Worm (Caenorhabditis elegans): ENCODE data around the gene Y110A2AL.6.

Gene Y110A2AL.6

ce11 chrII:2888957-2889630, 47.7 kb upstream of the Y110A2AL.6 start, which contains the start of gene pinn-1 (continued):
- no peak for TF ChIP-seq snpc-4 (GFP tag; optimal IDR thresholded peaks at IDR 0.05)
- peak; percentile 29 to 76 (median 45) for TF ChIP-seq snpc-4 (tag; optimal IDR thresholded peaks at IDR 0.05)
- TF ChIP-seq C17E4.6 (GFP tag; IDR thresholded peaks at IDR 0.05), result 0 out of 2 replicates have a peak, but pooled peaks have one; percentile 37
- no peak for TF ChIP-seq mxl-1 (tag; optimal IDR thresholded peaks at IDR 0.05)
- peak; percentile 66 for TF ChIP-seq lin-26 (GFP tag; IDR thresholded peaks at IDR 0.05)
- no peak for TF ChIP-seq let-607 (tag; optimal IDR thresholded peaks at IDR 0.05)
- peak; percentile 68 for TF ChIP-seq ekl-4 (GFP tag; IDR thresholded peaks at IDR 0.05)
- TF ChIP-seq bed-1 (GFP tag; IDR thresholded peaks at IDR 0.05), result no peak
- TF ChIP-seq D2030.7 (GFP tag; IDR thresholded peaks at IDR 0.05), result peak; percentile 90
- peak; percentile 75 for TF ChIP-seq attf-5 (GFP tag; optimal IDR thresholded peaks at IDR 0.05)
- 0 out of 2 replicates have a peak, but pooled peaks have one; percentile 31 for TF ChIP-seq ztf-25 (GFP tag; IDR thresholded peaks at IDR 0.05)
- peak; percentile 56 for TF ChIP-seq repo-1 (tag; optimal IDR thresholded peaks at IDR 0.05)
- TF ChIP-seq chd-7 (tag; optimal IDR thresholded peaks at IDR 0.05), result peak; percentile 86
- TF ChIP-seq nfyb-1 (GFP tag; IDR thresholded peaks at IDR 0.05), result peak; percentile 92
- TF ChIP-seq efl-1 (GFP tag; optimal IDR thresholded peaks at IDR 0.05), result peak; percentile 52
- TF ChIP-seq nhr-179 (tag; optimal IDR thresholded peaks at IDR 0.05), result no peak
- TF ChIP-seq nhr-120 (GFP tag; IDR thresholded peaks at IDR 0.05), result no peak
- no peak for TF ChIP-seq aptf-3 (GFP tag; IDR thresholded peaks at IDR 0.05)
- peak; percentile 97 for TF ChIP-seq bed-2 (GFP tag; IDR thresholded peaks at IDR 0.05)
- peak; percentile 52; the same call in 1 of the 2 replicates for TF ChIP-seq egrh-3 (GFP tag; IDR thresholded peaks at IDR 0.05)
- peak; percentile 94 for TF ChIP-seq dox-1 (GFP tag; IDR thresholded peaks at IDR 0.05)
- peak; percentile 45 for TF ChIP-seq F23B12.7 (tag; optimal IDR thresholded peaks at IDR 0.05; ENCODE audit: insufficient read depth)
- TF ChIP-seq zim-3 (tag; optimal IDR thresholded peaks at IDR 0.05), result peak; percentile 60
- TF ChIP-seq nfya-1 (tag; optimal IDR thresholded peaks at IDR 0.05; ENCODE audit: borderline replicate concordance, insufficient read depth), result no peak
- peak; percentile 79 for TF ChIP-seq ceh-91 (GFP tag; IDR thresholded peaks at IDR 0.05)
- peak; percentile 70; the same call in 1 of the 2 replicates for TF ChIP-seq Y67H2A.10 (GFP tag; conservative IDR thresholded peaks at IDR 0.05)
- peak; percentile 83 for TF ChIP-seq madf-6 (GFP tag; IDR thresholded peaks at IDR 0.05)

ce11 chrII:2885518-2886449, 44.4 kb upstream of the Y110A2AL.6 start:
- TF ChIP-seq dox-1 (GFP tag; IDR thresholded peaks at IDR 0.05), result no peak
- TF ChIP-seq atf-7 (tag; optimal IDR thresholded peaks at IDR 0.05), result no peak

ce11 chrII:2884810-2885209, 43.4 kb upstream of the Y110A2AL.6 start, which contains the start of gene pigw-1:
Gene pigw-1 (minus strand): TSS chrII:2884910.
- TF ChIP-seq nhr-27 (tag; optimal IDR thresholded peaks at IDR 0.05) (no peak), repo-1 (tag; optimal IDR thresholded peaks at IDR 0.05) (no peak), cebp-1 (GFP tag; IDR thresholded peaks at IDR 0.05) (no peak), cebp-1 (tag; optimal IDR thresholded peaks at IDR 0.05) (no peak), let-607 (tag; optimal IDR thresholded peaks at IDR 0.05) (no peak), B0261.1 (tag; optimal IDR thresholded peaks at IDR 0.05) (no peak), mel-28 (tag; optimal IDR thresholded peaks at IDR 0.05; ENCODE audit: borderline replicate concordance) (no peak), F39B2.1 (GFP tag; IDR thresholded peaks at IDR 0.05) (no peak), Y53G8AR.9 (GFP tag; conservative IDR thresholded peaks at IDR 0.05) (no peak), F55B11.4 (tag; optimal IDR thresholded peaks at IDR 0.05; ENCODE audit: borderline replicate concordance, insufficient read depth) (no peak), ztf-3 (GFP tag; optimal IDR thresholded peaks at IDR 0.05) (no peak), hmg-20 (GFP tag; IDR thresholded peaks at IDR 0.05) (no peak)
